Fruit fly (Drosophila melanogaster) whole organism, embryonic: Measurements from ENCODE around the gene shd.
A peak's percentile ranks its signal among the peaks of the same experiment; 100 is the strongest.

ENCODE experiments used
- Abd-B ChIP-seq: fragments of 200-800 bp; sonication (Bioruptor generic); optimal IDR thresholded peaks from 2 replicates; lab custom pipeline; 2018; ENCODE audit warnings: missing biosample characterization, mild to moderate bottlenecking, missing genetic modification characterization, moderate library complexity
- Ada2b ChIP-seq: fragments of 200-800 bp; sonication (Bioruptor generic); IDR thresholded peaks from 2 replicates; pipeline ENCODE4 v1.3.6; 2022; ENCODE audit warnings: missing biosample characterization, missing genetic modification characterization
- Asciz ChIP-seq: fragments of 200-800 bp; sonication (Bioruptor generic); optimal IDR thresholded peaks from 2 replicates; lab custom pipeline; 2017; ENCODE audit warnings: missing biosample characterization, mild to moderate bottlenecking, missing genetic modification characterization, missing genetic modification reagents
- CG10267 ChIP-seq: fragments of 200-800 bp; sonication (Bioruptor generic); optimal IDR thresholded peaks from 2 replicates; lab custom pipeline; 2018; ENCODE audit warnings: missing biosample characterization, mild to moderate bottlenecking, missing genetic modification characterization, moderate library complexity
- CG10321 ChIP-seq: fragments of 200-800 bp; sonication (Bioruptor generic); IDR thresholded peaks from 2 replicates; pipeline ENCODE4 v1.3.6; 2022; ENCODE audit warnings: missing biosample characterization, missing genetic modification characterization
- CG10431 ChIP-seq: fragments of 200-800 bp; sonication (Bioruptor generic); optimal IDR thresholded peaks from 3 replicates; lab custom pipeline; 2018; ENCODE audit warnings: missing biosample characterization, mild to moderate bottlenecking, missing genetic modification characterization
- CG17802 ChIP-seq: fragments of 200-800 bp; sonication (Bioruptor generic); optimal IDR thresholded peaks from 2 replicates; lab custom pipeline; 2018; ENCODE audit warnings: missing biosample characterization, mild to moderate bottlenecking, missing genetic modification characterization, moderate library complexity
- CG18764 ChIP-seq: fragments of 200-800 bp; sonication (Bioruptor generic); optimal IDR thresholded peaks from 3 replicates; lab custom pipeline; 2016; ENCODE audit warnings: missing biosample characterization, missing genetic modification characterization
- CG3065 ChIP-seq: fragments of 200-800 bp; sonication (Bioruptor generic); optimal IDR thresholded peaks from 2 replicates; lab custom pipeline; 2016; ENCODE audit warnings: missing biosample characterization, missing genetic modification characterization
- CG3407 ChIP-seq: fragments of 200-800 bp; sonication (Bioruptor generic); optimal IDR thresholded peaks from 2 replicates; lab custom pipeline; 2018; ENCODE audit warnings: missing biosample characterization, mild to moderate bottlenecking, missing genetic modification characterization
- CG3847 ChIP-seq: fragments of 200-800 bp; sonication (Bioruptor generic); IDR thresholded peaks from 2 replicates; pipeline ENCODE4 v1.3.6; 2022; ENCODE audit warnings: missing biosample characterization, missing genetic modification characterization
- CG43689 ChIP-seq: fragments of 200-800 bp; sonication (Bioruptor generic); IDR thresholded peaks from 2 replicates; pipeline ENCODE4 v1.3.6; 2022; ENCODE audit warnings: missing biosample characterization, missing genetic modification characterization
- CG4424 ChIP-seq: fragments of 200-800 bp; sonication (Bioruptor generic); optimal IDR thresholded peaks from 3 replicates; lab custom pipeline; 2016; ENCODE audit warnings: missing biosample characterization, missing genetic modification characterization
- CG5245 ChIP-seq: fragments of 200-800 bp; sonication (Bioruptor generic); optimal IDR thresholded peaks from 3 replicates; lab custom pipeline; 2016; ENCODE audit warnings: missing biosample characterization, missing genetic modification characterization
- CG6765 ChIP-seq: fragments of 200-800 bp; sonication (Bioruptor generic); optimal IDR thresholded peaks from 3 replicates; lab custom pipeline; 2017; ENCODE audit warnings: missing biosample characterization, mild to moderate bottlenecking, missing genetic modification characterization
- CG6813 ChIP-seq: fragments of 200-800 bp; sonication (Bioruptor generic); optimal IDR thresholded peaks from 2 replicates; lab custom pipeline; 2017; ENCODE audit warnings: missing biosample characterization, missing genetic modification characterization, mild to moderate bottlenecking, moderate library complexity, missing genetic modification reagents
- CG7928 ChIP-seq: fragments of 200-800 bp; sonication (Bioruptor generic); optimal IDR thresholded peaks from 2 replicates; lab custom pipeline; 2017; ENCODE audit warnings: missing biosample characterization, mild to moderate bottlenecking, missing genetic modification characterization
- CG7963 ChIP-seq: fragments of 200-800 bp; sonication (Bioruptor generic); IDR thresholded peaks from 3 replicates; pipeline ENCODE4 v1.3.6; 2022; ENCODE audit warnings: missing biosample characterization, missing genetic modification characterization; ENCODE audit not compliant: partially characterized antibody
- CG8944 ChIP-seq: fragments of 200-800 bp; sonication (Bioruptor generic); optimal IDR thresholded peaks from 3 replicates; lab custom pipeline; 2016; ENCODE audit warnings: missing biosample characterization, missing genetic modification characterization
- CHES-1-like ChIP-seq: fragments of 200-800 bp; sonication (Bioruptor generic); optimal IDR thresholded peaks from 2 replicates; lab custom pipeline; 2016; ENCODE audit warnings: missing biosample characterization, missing genetic modification characterization
- D ChIP-seq, 2 experiments: fragments of 200-800 bp in 1 of 2; fragments of >200 bp in 1 of 2; sonication (Bioruptor generic) in 1 of 2; optimal IDR thresholded peaks; 2 replicates in 1 of 2; 3 replicates in 1 of 2; lab custom pipeline; 2017; ENCODE audit warnings: mild to moderate bottlenecking in 1 of 2, missing biosample characterization in 1 of 2, missing genetic modification characterization in 1 of 2, missing genetic modification reagents in 1 of 2
- Dfd ChIP-seq, 2 experiments: fragments of >200 bp; optimal IDR thresholded peaks; 2 replicates each; lab custom pipeline; 2017; ENCODE audit warnings: missing biosample characterization in 2 of 2, missing genetic modification characterization in 2 of 2
- Dip2 ChIP-seq: fragments of 200-800 bp; sonication (Bioruptor generic); IDR thresholded peaks from 2 replicates; pipeline ENCODE4 v1.3.6; 2022; ENCODE audit warnings: missing biosample characterization, missing genetic modification characterization
- ERR ChIP-seq: fragments of 200-800 bp; sonication (Bioruptor generic); optimal IDR thresholded peaks from 2 replicates; lab custom pipeline; 2016; ENCODE audit warnings: missing biosample characterization, missing genetic modification characterization
- Ets65A ChIP-seq: fragments of 200-800 bp; sonication (Bioruptor generic); peaks from one replicate; lab custom pipeline; 2016; ENCODE audit warnings: missing biosample characterization, missing genetic modification characterization
- MESR4 ChIP-seq: fragments of 200-800 bp; sonication (Bioruptor generic); optimal IDR thresholded peaks from 2 replicates; lab custom pipeline; 2018; ENCODE audit warnings: missing biosample characterization, mild to moderate bottlenecking, missing genetic modification characterization, moderate library complexity
- Neu2 ChIP-seq: fragments of 200-800 bp; sonication (Bioruptor generic); optimal IDR thresholded peaks from 3 replicates; lab custom pipeline; 2016; ENCODE audit warnings: missing biosample characterization, missing genetic modification characterization, borderline replicate concordance
- Pdp1 ChIP-seq, 2 experiments: fragments of 200-800 bp; sonication (Bioruptor generic); optimal IDR thresholded peaks; 3 replicates each; lab custom pipeline; 2016; ENCODE audit warnings: missing biosample characterization in 2 of 2, missing genetic modification characterization in 2 of 2, mild to moderate bottlenecking in 1 of 2, moderate library complexity in 1 of 2
- Poxn ChIP-seq: fragments of 200-800 bp; sonication (Bioruptor generic); IDR thresholded peaks from 2 replicates; pipeline ENCODE4 v1.3.6; 2022; ENCODE audit warnings: missing biosample characterization, missing genetic modification characterization
- Ptx1 ChIP-seq: fragments of 200-800 bp; sonication (Bioruptor generic); IDR thresholded peaks from 2 replicates; pipeline ENCODE4 v1.3.6; 2022; ENCODE audit warnings: missing biosample characterization, missing genetic modification characterization
- Xbp1 ChIP-seq: fragments of 200-800 bp; sonication (Bioruptor generic); optimal IDR thresholded peaks from 3 replicates; lab custom pipeline; 2016; ENCODE audit warnings: missing biosample characterization, mild to moderate bottlenecking, missing genetic modification characterization
- ac ChIP-seq: fragments of 200-800 bp; sonication (Bioruptor generic); optimal IDR thresholded peaks from 3 replicates; lab custom pipeline; 2017; ENCODE audit warnings: missing biosample characterization, mild to moderate bottlenecking, missing genetic modification characterization
- aop ChIP-seq: fragments of 200-800 bp; sonication (Bioruptor generic); IDR thresholded peaks from 2 replicates; pipeline ENCODE4 v1.3.6; 2022; ENCODE audit warnings: missing biosample characterization, missing genetic modification characterization
- caup ChIP-seq: fragments of 200-800 bp; sonication (Bioruptor generic); optimal IDR thresholded peaks from 3 replicates; lab custom pipeline; 2017; ENCODE audit warnings: missing biosample characterization, mild to moderate bottlenecking, missing genetic modification characterization, moderate library complexity; ENCODE audit not compliant: severe bottlenecking
- dati ChIP-seq: fragments of 200-800 bp; sonication (Bioruptor generic); IDR thresholded peaks from 2 replicates; pipeline ENCODE4 v1.3.6; 2022; ENCODE audit warnings: missing biosample characterization, missing genetic modification characterization
- dysf ChIP-seq: fragments of 200-800 bp; sonication (Bioruptor generic); IDR thresholded peaks from 3 replicates; pipeline ENCODE4 v1.3.6; 2022; ENCODE audit warnings: missing biosample characterization, missing genetic modification characterization
- ham ChIP-seq: fragments of 200-800 bp; sonication (Bioruptor generic); IDR thresholded peaks from 2 replicates; pipeline ENCODE4 v1.3.6; 2022; ENCODE audit warnings: missing biosample characterization, missing genetic modification characterization
- inv ChIP-seq: fragments of 200-800 bp; sonication (Bioruptor generic); IDR thresholded peaks from 2 replicates; pipeline ENCODE4 v1.3.6; 2022; ENCODE audit warnings: missing biosample characterization, missing genetic modification characterization; ENCODE audit not compliant: partially characterized antibody
- kni ChIP-seq: fragments of 200-800 bp; sonication (Bioruptor generic); optimal IDR thresholded peaks from 3 replicates; lab custom pipeline; 2017; ENCODE audit warnings: mild to moderate bottlenecking, missing biosample characterization, missing genetic modification reagents, missing genetic modification characterization
- lab ChIP-seq: fragments of 200-800 bp; sonication (Bioruptor generic); optimal IDR thresholded peaks from 3 replicates; lab custom pipeline; 2017; ENCODE audit warnings: missing biosample characterization, missing genetic modification characterization, mild to moderate bottlenecking, moderate library complexity, missing genetic modification reagents
- lbe ChIP-seq: fragments of 200-800 bp; sonication (Bioruptor generic); optimal IDR thresholded peaks from 2 replicates; lab custom pipeline; 2016; ENCODE audit warnings: missing biosample characterization, mild to moderate bottlenecking, missing genetic modification characterization
- org-1 ChIP-seq: fragments of 200-800 bp; sonication (Bioruptor generic); optimal IDR thresholded peaks from 2 replicates; lab custom pipeline; 2017; ENCODE audit warnings: missing biosample characterization, missing genetic modification characterization
- pb ChIP-seq: fragments of 200-800 bp; sonication (Bioruptor generic); optimal IDR thresholded peaks from 3 replicates; lab custom pipeline; 2016; ENCODE audit warnings: missing biosample characterization, missing genetic modification characterization
- pho ChIP-seq: fragments of 200-800 bp; sonication (Bioruptor generic); optimal IDR thresholded peaks from 2 replicates; lab custom pipeline; 2016; ENCODE audit warnings: missing biosample characterization, missing genetic modification characterization
- psq ChIP-seq: fragments of 200-800 bp; sonication (Bioruptor generic); optimal IDR thresholded peaks from 2 replicates; lab custom pipeline; 2017; ENCODE audit warnings: missing biosample characterization, missing genetic modification characterization
- slbo ChIP-seq: fragments of 200-800 bp; sonication (Bioruptor generic); IDR thresholded peaks from 2 replicates; pipeline ENCODE4 v1.3.6; 2022; ENCODE audit warnings: missing biosample characterization, missing genetic modification characterization
- so ChIP-seq: fragments of 200-800 bp; sonication (Bioruptor generic); IDR thresholded peaks from 3 replicates; pipeline ENCODE4 v1.3.6; 2022; ENCODE audit warnings: missing biosample characterization, missing genetic modification characterization
- tup ChIP-seq: fragments of 200-800 bp; sonication (Bioruptor generic); optimal IDR thresholded peaks from 2 replicates; lab custom pipeline; 2016; ENCODE audit warnings: missing biosample characterization, mild to moderate bottlenecking, missing genetic modification characterization, moderate library complexity
- z ChIP-seq: fragments of 200-800 bp; sonication (Bioruptor generic); IDR thresholded peaks from 3 replicates; pipeline ENCODE4 v1.3.6; 2022; ENCODE audit warnings: missing biosample characterization, missing genetic modification characterization

shd gene

DNA sequence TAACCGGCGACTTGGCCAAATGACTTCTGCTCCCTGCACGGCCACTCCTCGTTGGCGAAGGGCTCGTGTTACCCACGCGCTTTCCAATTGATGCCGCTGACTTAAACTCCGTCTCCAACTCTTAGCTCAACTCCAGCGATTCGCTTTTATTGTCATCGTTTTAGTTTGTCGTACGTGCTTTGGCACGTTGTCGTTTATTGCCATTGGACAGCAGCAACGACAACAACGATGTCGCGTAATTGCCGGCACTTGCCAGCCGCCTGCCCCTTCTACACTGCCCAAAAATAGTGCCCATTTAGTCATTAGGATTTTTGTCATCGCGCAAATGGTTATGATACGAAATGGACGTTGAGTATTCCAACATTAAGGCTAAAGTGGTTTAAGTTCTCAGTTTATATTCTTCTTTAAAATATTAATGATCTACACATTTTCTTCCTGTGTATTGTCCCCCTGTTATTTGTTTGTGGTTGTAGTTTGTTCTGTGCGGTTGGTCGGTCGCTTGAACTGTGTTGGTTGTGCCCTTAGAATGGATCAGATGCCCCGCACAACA, 51.6 kb downstream of the shd start (continued):
- TF ChIP-seq aop (GFP tag; lab: Robert Waterston, UW) (peak; percentile 78), CG3065 (GFP tag; lab: Kevin White, UChicago) (peak; percentile 81), CG10431 (GFP tag; lab: Kevin White, UChicago) (peak; percentile 80), CG4424 (GFP tag; lab: Kevin White, UChicago) (peak; percentile 75), Dip2 (GFP tag; lab: Robert Waterston, UW) (no peak), CG43689 (GFP tag; lab: Robert Waterston, UW) (no peak; the same call in 1 of the 2 replicates), Dfd (GFP tag; optimal IDR thresholded peaks at IDR 0.05; lab: Kevin White, UChicago) (no peak), ac (peak; percentile 85), Ptx1 (GFP tag; lab: Robert Waterston, UW) (peak; percentile 86), Poxn (GFP tag; lab: Robert Waterston, UW) (0 out of 2 replicates have a peak, but pooled peaks have one; percentile 13), CG3847 (peak; percentile 76), ERR (GFP tag; lab: Kevin White, UChicago) (peak; percentile 79), CG3407 (GFP tag; lab: Kevin White, UChicago) (peak; percentile 79), CG6813 (GFP tag; lab: Kevin White, UChicago) (peak; percentile 78), CG7963 (no peak), tup (GFP tag; lab: Kevin White, UChicago) (peak; percentile 79), CG17802 (tag; lab: Kevin White, UChicago) (peak; percentile 57), z (GFP tag; lab: Robert Waterston, UW) (no peak), pho (GFP tag; lab: Kevin White, UChicago) (peak; percentile 84), lab (GFP tag; lab: Kevin White, UChicago) (peak; percentile 93), inv (GFP tag; lab: Robert Waterston, UW) (no peak), CG6765 (GFP tag; lab: Kevin White, UChicago) (peak; percentile 66), pb (GFP tag; lab: Kevin White, UChicago) (peak; percentile 76), CG7928 (peak; percentile 51), dysf (GFP tag; lab: Robert Waterston, UW) (peak; percentile 89), so (GFP tag; lab: Robert Waterston, UW) (peak; percentile 85), CHES-1-like (GFP tag; lab: Kevin White, UChicago) (peak; percentile 86), Asciz (GFP tag; lab: Kevin White, UChicago) (peak; percentile 85), Ada2b (GFP tag; lab: Robert Waterston, UW) (peak; percentile 79), Neu2 (GFP tag; lab: Kevin White, UChicago) (no peak), Pdp1 (GFP tag; optimal IDR thresholded peaks at IDR 0.05; lab: Kevin White, UChicago) (peak; percentile 82 to 91), ham (GFP tag; lab: Robert Waterston, UW) (no peak), lbe (GFP tag; lab: Kevin White, UChicago) (peak; percentile 27), CG10321 (GFP tag; lab: Robert Waterston, UW) (no peak), caup (GFP tag; lab: Kevin White, UChicago) (peak; percentile 90), CG18764 (peak; percentile 81), kni (GFP tag; lab: Kevin White, UChicago) (peak; percentile 23), D (optimal IDR thresholded peaks at IDR 0.05; lab: Kevin White, UChicago) (no peak), D (GFP tag; optimal IDR thresholded peaks at IDR 0.05; lab: Kevin White, UChicago) (peak; percentile 89), Abd-B (GFP tag; lab: Kevin White, UChicago) (peak; percentile 88), org-1 (GFP tag; lab: Kevin White, UChicago) (peak; percentile 83), psq (GFP tag; lab: Kevin White, UChicago) (peak; percentile 54), Xbp1 (GFP tag; lab: Kevin White, UChicago) (peak; percentile 92), CG10267 (tag; lab: Kevin White, UChicago) (peak; percentile 85), CG5245 (GFP tag; lab: Kevin White, UChicago) (peak; percentile 89), CG8944 (GFP tag; lab: Kevin White, UChicago) (peak; percentile 85), slbo (GFP tag; lab: Robert Waterston, UW) (peak; percentile 88), MESR4 (GFP tag; lab: Kevin White, UChicago) (peak; percentile 47), Ets65A (GFP tag; lab: Kevin White, UChicago) (peak; percentile 99), dati (GFP tag; lab: Robert Waterston, UW) (peak; percentile 64)
